Fruit fly (Drosophila melanogaster): ENCODE measurements around the gene CG17108.

- TF ChIP-seq CG5204 (GFP tag; optimal IDR thresholded peaks at IDR 0.05) (no peak), Hr96 (GFP tag; optimal IDR thresholded peaks at IDR 0.05) (no peak), Crg-1 (GFP tag; optimal IDR thresholded peaks at IDR 0.05) (no peak)
These were observed 46.1 kb downstream of the CG17108 start for dm6 chr2L:10647720-10648349.
